Fruit fly (Drosophila melanogaster) whole organism: ENCODE results near the gene CG3625.

Source experiments
- CG8478 ChIP-seq: fragments of >200 bp; optimal IDR thresholded peaks from 2 replicates; lab custom pipeline; 2018; ENCODE audit warnings: inconsistent platforms
- pan ChIP-seq: fragments of >200 bp; optimal IDR thresholded peaks from 2 replicates; lab custom pipeline; 2017

dm6 chr2L:306188-306927 lies 14.8 kb upstream of the CG3625 start:
- TF ChIP-seq pan (lab: Kevin White, UChicago) (no peak), CG8478 (lab: Kevin White, UChicago) (no peak)
